Worm (Caenorhabditis elegans): ENCODE measurements around the gene srw-71.

ce11 chrV:7424336-7424735 lies 6.6 kb downstream of the srw-71 start, which contains the start of gene F18E3.10:
- TF ChIP-seq ztf-11 (tag; optimal IDR thresholded peaks at IDR 0.05) (no peak), elt-3 (tag; optimal IDR thresholded peaks at IDR 0.05) (no peak), sptf-1 (tag; optimal IDR thresholded peaks at IDR 0.05) (no peak), sem-2 (GFP tag; optimal IDR thresholded peaks at IDR 0.05) (no peak), unc-62 (GFP tag; optimal IDR thresholded peaks at IDR 0.05) (no peak)

Measured in whole organism, mixed stage, embryonic.